Fruit fly (Drosophila melanogaster): ENCODE data around the gene CG17350.

CG17350 gene

DNA sequence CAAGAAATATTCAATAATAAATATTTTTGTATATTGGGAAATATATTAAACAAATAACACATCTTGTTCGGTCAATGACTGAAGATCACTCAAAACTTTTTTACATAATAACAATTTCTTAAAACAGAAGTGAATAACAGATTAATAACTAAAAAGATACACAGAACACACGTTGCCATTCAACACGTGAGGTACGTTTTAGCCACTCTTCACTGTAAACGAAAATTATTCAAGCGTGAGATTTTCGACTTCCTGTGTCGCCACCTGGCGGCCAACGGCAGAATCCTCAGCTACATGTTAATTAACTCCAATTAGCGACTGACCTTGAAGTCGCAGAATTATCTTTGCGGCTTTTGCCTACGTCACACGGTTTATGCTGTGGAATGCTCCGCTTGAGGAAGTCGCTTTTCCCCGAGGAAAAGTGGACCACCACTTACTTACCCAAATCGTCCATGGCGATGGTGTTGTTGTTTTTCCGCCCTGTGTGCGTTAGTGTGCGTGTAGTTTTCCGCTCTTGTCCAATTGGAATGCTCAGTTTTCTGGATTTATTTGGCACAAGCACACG, 45.1 kb downstream of the CG17350 start (continued):
- TF ChIP-seq CG2875 (GFP tag; optimal IDR thresholded peaks at IDR 0.05): peak; percentile 54
- peak; percentile 68 for TF ChIP-seq sisA (GFP tag; IDR thresholded peaks at IDR 0.05)
- peak; percentile 57 for TF ChIP-seq CG10209 (GFP tag; optimal IDR thresholded peaks at IDR 0.05)
- TF ChIP-seq gcm2 (GFP tag; optimal IDR thresholded peaks at IDR 0.05): peak; percentile 37
- TF ChIP-seq ab (GFP tag; optimal IDR thresholded peaks at IDR 0.05): no peak
- TF ChIP-seq Dref (GFP tag; IDR thresholded peaks at IDR 0.05): no peak
- TF ChIP-seq CG4282 (GFP tag; optimal IDR thresholded peaks at IDR 0.05): peak; percentile 34
- TF ChIP-seq CG18262 (tag; optimal IDR thresholded peaks at IDR 0.05): peak; percentile 80
- TF ChIP-seq vnd (GFP tag; IDR thresholded peaks at IDR 0.05; ENCODE audit: partially characterized antibody): no peak
- TF ChIP-seq CG43689 (GFP tag; IDR thresholded peaks at IDR 0.05): peak; percentile 53
- no peak for TF ChIP-seq nerfin-2 (GFP tag; IDR thresholded peaks at IDR 0.05; ENCODE audit: partially characterized antibody)
- TF ChIP-seq seq (GFP tag; IDR thresholded peaks at IDR 0.05): peak; percentile 62; the same call in 1 of the 2 replicates
- peak; percentile 45; the same call in 1 of the 3 replicates for TF ChIP-seq B-H1 (GFP tag; IDR thresholded peaks at IDR 0.05)
- no peak for TF ChIP-seq Tbp (GFP tag; optimal IDR thresholded peaks at IDR 0.05)
- TF ChIP-seq slp2 (GFP tag; optimal IDR thresholded peaks at IDR 0.05): peak; percentile 47
- TF ChIP-seq CoRest (tag; optimal IDR thresholded peaks at IDR 0.05): peak; percentile 76
- TF ChIP-seq CG15479 (GFP tag; optimal IDR thresholded peaks at IDR 0.05): no peak
- peak; percentile 82 for TF ChIP-seq dysf (GFP tag; IDR thresholded peaks at IDR 0.05)
- peak; percentile 12 for TF ChIP-seq Bdp1 (GFP tag; optimal IDR thresholded peaks at IDR 0.05)
- TF ChIP-seq fd96Cb (tag; optimal IDR thresholded peaks at IDR 0.05): peak; percentile 61
- TF ChIP-seq dimm (GFP tag; IDR thresholded peaks at IDR 0.05): no peak
- peak; percentile 35 for TF ChIP-seq kah (GFP tag; optimal IDR thresholded peaks at IDR 0.05)
- no peak for TF ChIP-seq CG9797 (GFP tag; optimal IDR thresholded peaks at IDR 0.05)
- peak; percentile 46; the same call in 1 of the 2 replicates for TF ChIP-seq ap (GFP tag; IDR thresholded peaks at IDR 0.05)
- TF ChIP-seq Hmr (GFP tag; optimal IDR thresholded peaks at IDR 0.05): peak; percentile 69
- TF ChIP-seq Oaz (GFP tag; IDR thresholded peaks at IDR 0.05): peak; percentile 23; the same call in 1 of the 2 replicates
- TF ChIP-seq Atf3 (GFP tag; optimal IDR thresholded peaks at IDR 0.05): peak; percentile 25
- no peak for TF ChIP-seq CG12299 (tag; optimal IDR thresholded peaks at IDR 0.05)
- peak; percentile 65; the same call in 1 of the 2 replicates for TF ChIP-seq klu (GFP tag; IDR thresholded peaks at IDR 0.05)
- TF ChIP-seq CG5180 (GFP tag; optimal IDR thresholded peaks at IDR 0.05): peak; percentile 44
- TF ChIP-seq CG7357 (GFP tag; IDR thresholded peaks at IDR 0.05): no peak
- peak; percentile 52 for TF ChIP-seq CrebB (tag; optimal IDR thresholded peaks at IDR 0.05)
- TF ChIP-seq Max (GFP tag; optimal IDR thresholded peaks at IDR 0.05): peak; percentile 56
- TF ChIP-seq cad (GFP tag; optimal IDR thresholded peaks at IDR 0.05): no peak
- TF ChIP-seq CG9932 (GFP tag; IDR thresholded peaks at IDR 0.05): peak; percentile 67
- peak; percentile 39 for TF ChIP-seq CG16863 (GFP tag; optimal IDR thresholded peaks at IDR 0.05)
- peak; percentile 49 for TF ChIP-seq CG15011 (GFP tag; optimal IDR thresholded peaks at IDR 0.05)
- peak; percentile 91 for TF ChIP-seq nerfin-1 (tag; optimal IDR thresholded peaks at IDR 0.05)
- peak; percentile 38; the same call in 1 of the 2 replicates for TF ChIP-seq ttk (GFP tag; IDR thresholded peaks at IDR 0.05)
- peak; percentile 31 for TF ChIP-seq YL-1 (GFP tag; optimal IDR thresholded peaks at IDR 0.05)
- TF ChIP-seq Fer3 (tag; optimal IDR thresholded peaks at IDR 0.05): peak; percentile 71
- TF ChIP-seq bab2 (GFP tag; optimal IDR thresholded peaks at IDR 0.05): peak; percentile 52
- TF ChIP-seq Awh (GFP tag; IDR thresholded peaks at IDR 0.05): peak; percentile 81
- TF ChIP-seq Dp (GFP tag; optimal IDR thresholded peaks at IDR 0.05): no peak
- TF ChIP-seq NfI (GFP tag; optimal IDR thresholded peaks at IDR 0.05): peak; percentile 66
- peak; percentile 52; the same call in 1 of the 2 replicates for TF ChIP-seq stc (GFP tag; IDR thresholded peaks at IDR 0.05)
- TF ChIP-seq az2 (GFP tag; optimal IDR thresholded peaks at IDR 0.05): peak; percentile 72
- TF ChIP-seq CG17912 (GFP tag; optimal IDR thresholded peaks at IDR 0.05): peak; percentile 73
- TF ChIP-seq CG1647 (GFP tag; optimal IDR thresholded peaks at IDR 0.05): no peak
- peak; percentile 53 for TF ChIP-seq scrt (GFP tag; optimal IDR thresholded peaks at IDR 0.05)
